Worm (Caenorhabditis elegans): ENCODE data around the gene T05C1.5.

DNA sequence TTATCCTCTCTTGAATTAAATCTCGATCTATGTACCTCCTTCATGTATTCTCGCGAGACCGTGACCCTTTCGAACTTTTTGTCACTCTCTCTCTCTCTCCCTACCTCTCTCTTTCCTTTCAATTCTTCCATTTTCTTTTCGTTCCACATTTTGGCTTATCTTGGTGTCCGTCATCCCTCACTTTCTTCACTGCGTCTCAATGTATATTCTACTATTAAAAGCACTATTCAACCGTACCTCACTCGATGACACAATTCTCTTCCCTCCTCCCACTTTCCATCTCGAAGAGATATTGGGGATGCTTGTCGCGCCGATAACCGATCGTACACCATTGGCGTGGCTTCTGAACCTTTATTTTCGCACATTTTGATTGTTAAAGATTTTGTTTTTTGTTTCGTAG, 20.1 kb upstream of the T05C1.5 start:
- TF ChIP-seq nhr-237 (tag; optimal IDR thresholded peaks at IDR 0.05) (no peak), ceh-16 (tag; optimal IDR thresholded peaks at IDR 0.05) (no peak), aly-2 (tag; optimal IDR thresholded peaks at IDR 0.05) (no peak), unc-55 (GFP tag; optimal IDR thresholded peaks at IDR 0.05) (no peak), F13H6.1 (tag; optimal IDR thresholded peaks at IDR 0.05) (no peak), skn-1 (tag; optimal IDR thresholded peaks at IDR 0.05) (no peak)

Data from whole organism, L2 larva.